Worm (Caenorhabditis elegans) whole organism, L3 larva: ENCODE measurements around the gene ced-11.
A peak's percentile ranks its signal among the peaks of the same experiment; 100 is the strongest.

Experiments used
- R02D3.7 ChIP-seq: fragments of 150-350 bp; optimal IDR thresholded peaks from 2 replicates; lab custom pipeline; 2014; ENCODE audit warnings: missing biosample characterization, missing genetic modification characterization
- ZK546.5 ChIP-seq: sonication (generic microtip); optimal IDR thresholded peaks from 2 replicates; lab custom pipeline; 2017; ENCODE audit warnings: missing biosample characterization, missing genetic modification characterization
- aly-2 ChIP-seq: fragments of 150-350 bp; optimal IDR thresholded peaks from 2 replicates; lab custom pipeline; 2014; ENCODE audit warnings: missing biosample characterization, missing genetic modification characterization
- ama-1 ChIP-seq: fragments of 150-350 bp; optimal IDR thresholded peaks from 2 replicates; lab custom pipeline; 2018
- ceh-16 ChIP-seq: sonication (generic microtip); optimal IDR thresholded peaks from 2 replicates; lab custom pipeline; 2017; ENCODE audit warnings: missing biosample characterization, missing genetic modification characterization
- ceh-28 ChIP-seq: fragments of 150-350 bp; optimal IDR thresholded peaks from 2 replicates; lab custom pipeline; 2014; ENCODE audit warnings: missing biosample characterization, missing genetic modification reagents, missing genetic modification characterization
- ceh-82 ChIP-seq: fragments of 150-350 bp; optimal IDR thresholded peaks from 2 replicates; lab custom pipeline; 2014; ENCODE audit warnings: missing biosample characterization, missing genetic modification characterization
- daf-12 ChIP-seq: fragments of 150-350 bp; optimal IDR thresholded peaks from 2 replicates; lab custom pipeline; 2014; ENCODE audit warnings: missing biosample characterization, missing genetic modification reagents, missing genetic modification characterization
- egl-27 ChIP-seq: sonication (generic microtip); optimal IDR thresholded peaks from 4 replicates; lab custom pipeline; 2017; ENCODE audit warnings: missing biosample characterization, missing genetic modification reagents, missing genetic modification characterization
- egl-5 ChIP-seq: fragments of 150-350 bp; optimal IDR thresholded peaks from 2 replicates; lab custom pipeline; 2017; ENCODE audit warnings: missing biosample characterization, missing genetic modification reagents, missing genetic modification characterization, inconsistent platforms
- elt-1 ChIP-seq: fragments of 150-350 bp; optimal IDR thresholded peaks from 2 replicates; lab custom pipeline; 2014; ENCODE audit warnings: missing biosample characterization, missing genetic modification characterization
- elt-2 ChIP-seq: sonication (generic microtip); optimal IDR thresholded peaks from 2 replicates; lab custom pipeline; 2016; ENCODE audit warnings: missing genetic modification reagents, mild to moderate bottlenecking, missing genetic modification characterization, missing compliant biosample characterization
- elt-3 ChIP-seq, 3 experiments: fragments of 150-350 bp in 1 of 3; sonication (generic microtip) in 2 of 3; optimal IDR thresholded peaks; 2 replicates in 2 of 3; 4 replicates in 1 of 3; lab custom pipeline; 2014 to 2017; ENCODE audit warnings: missing biosample characterization in 3 of 3, missing genetic modification characterization in 3 of 3
- fkh-10 ChIP-seq: sonication (generic microtip); optimal IDR thresholded peaks from 2 replicates; lab custom pipeline; 2017; ENCODE audit warnings: missing biosample characterization, missing genetic modification reagents, missing genetic modification characterization
- fkh-2 ChIP-seq: fragments of 150-350 bp; optimal IDR thresholded peaks from 2 replicates; lab custom pipeline; 2014; ENCODE audit warnings: missing biosample characterization, missing genetic modification reagents, missing genetic modification characterization
- jun-1 ChIP-seq: fragments of 150-350 bp; optimal IDR thresholded peaks from 2 replicates; lab custom pipeline; 2014; ENCODE audit warnings: missing biosample characterization, missing genetic modification reagents, missing genetic modification characterization
- lin-15B ChIP-seq: fragments of 150-350 bp; optimal IDR thresholded peaks from 2 replicates; lab custom pipeline; 2014; ENCODE audit warnings: missing biosample characterization, missing genetic modification characterization
- lsy-12 ChIP-seq: sonication (generic microtip); optimal IDR thresholded peaks from 2 replicates; lab custom pipeline; 2016; ENCODE audit warnings: mild to moderate bottlenecking, missing genetic modification characterization, missing compliant biosample characterization
- mdl-1 ChIP-seq: fragments of 150-350 bp; optimal IDR thresholded peaks from 2 replicates; lab custom pipeline; 2014; ENCODE audit warnings: missing biosample characterization, missing genetic modification characterization
- nfya-1 ChIP-seq: sonication (generic microtip); optimal IDR thresholded peaks from 2 replicates; lab custom pipeline; 2017; ENCODE audit warnings: missing genetic modification characterization, mild to moderate bottlenecking, missing compliant biosample characterization, antibody characterized with exemption, moderate library complexity; ENCODE audit not compliant: insufficient read depth
- nhr-23 ChIP-seq: fragments of 150-350 bp; optimal IDR thresholded peaks from 2 replicates; lab custom pipeline; 2014; ENCODE audit warnings: missing biosample characterization, missing genetic modification reagents, missing genetic modification characterization
- nhr-25 ChIP-seq: sonication (generic microtip); optimal IDR thresholded peaks from 2 replicates; lab custom pipeline; 2017; ENCODE audit warnings: missing biosample characterization, missing genetic modification characterization
- nhr-28 ChIP-seq: fragments of 150-350 bp; optimal IDR thresholded peaks from 2 replicates; lab custom pipeline; 2014; ENCODE audit warnings: missing biosample characterization, missing genetic modification characterization
- nhr-43 ChIP-seq: sonication (generic microtip); optimal IDR thresholded peaks from 2 replicates; lab custom pipeline; 2016; ENCODE audit warnings: mild to moderate bottlenecking, missing genetic modification characterization, missing compliant biosample characterization; ENCODE audit not compliant: poor library complexity, severe bottlenecking
- nhr-76 ChIP-seq: fragments of 150-350 bp; sonication (generic microtip); optimal IDR thresholded peaks from 5 replicates; lab custom pipeline; 2014; ENCODE audit warnings: missing biosample characterization, missing genetic modification characterization
- nhr-77 ChIP-seq: fragments of 150-350 bp; optimal IDR thresholded peaks from 2 replicates; lab custom pipeline; 2014; ENCODE audit warnings: missing biosample characterization, missing genetic modification characterization
- pha-4 ChIP-seq: fragments of 150-350 bp; optimal IDR thresholded peaks from 2 replicates; lab custom pipeline; 2014; ENCODE audit warnings: missing biosample characterization, missing genetic modification reagents, missing genetic modification characterization
- pqm-1 ChIP-seq: fragments of 150-350 bp; optimal IDR thresholded peaks from 2 replicates; lab custom pipeline; 2017; ENCODE audit warnings: missing biosample characterization, missing genetic modification characterization, inconsistent platforms
- sea-2 ChIP-seq: fragments of 150-350 bp; sonication (generic microtip); optimal IDR thresholded peaks from 4 replicates; lab custom pipeline; 2014; ENCODE audit warnings: missing biosample characterization, missing genetic modification reagents, missing genetic modification characterization
- skn-1 ChIP-seq: fragments of 150-350 bp; optimal IDR thresholded peaks from 2 replicates; lab custom pipeline; 2014; ENCODE audit warnings: missing biosample characterization, missing genetic modification characterization
- tbx-2 ChIP-seq: sonication (generic microtip); optimal IDR thresholded peaks from 2 replicates; lab custom pipeline; 2016; ENCODE audit warnings: mild to moderate bottlenecking, missing genetic modification characterization, missing compliant biosample characterization
- zag-1 ChIP-seq: fragments of 150-350 bp; optimal IDR thresholded peaks from 2 replicates; lab custom pipeline; 2014; ENCODE audit warnings: missing biosample characterization, missing genetic modification characterization
- ztf-4 ChIP-seq: fragments of 150-350 bp; optimal IDR thresholded peaks from 2 replicates; lab custom pipeline; 2014; ENCODE audit warnings: missing biosample characterization, missing genetic modification characterization

Gene ced-11

ce11 chrIII:9151782-9152181, 32.4 kb downstream of the ced-11 start:
- no peak for TF ChIP-seq ZK546.5 (tag; lab: Kevin White, UChicago)
- peak; percentile 52 for TF ChIP-seq nfya-1 (tag; lab: Kevin White, UChicago)
- TF ChIP-seq, all 47 proteins: peak for 1

ce11 chrIII:9152950-9153349, 33.6 kb downstream of the ced-11 start:
- no peak for TF ChIP-seq mdl-1 (tag; lab: Kevin White, UChicago)
- TF ChIP-seq fkh-10 = no peak
- TF ChIP-seq fkh-2 (tag; lab: Kevin White, UChicago) = no peak
- TF ChIP-seq pqm-1 = no peak

DNA sequence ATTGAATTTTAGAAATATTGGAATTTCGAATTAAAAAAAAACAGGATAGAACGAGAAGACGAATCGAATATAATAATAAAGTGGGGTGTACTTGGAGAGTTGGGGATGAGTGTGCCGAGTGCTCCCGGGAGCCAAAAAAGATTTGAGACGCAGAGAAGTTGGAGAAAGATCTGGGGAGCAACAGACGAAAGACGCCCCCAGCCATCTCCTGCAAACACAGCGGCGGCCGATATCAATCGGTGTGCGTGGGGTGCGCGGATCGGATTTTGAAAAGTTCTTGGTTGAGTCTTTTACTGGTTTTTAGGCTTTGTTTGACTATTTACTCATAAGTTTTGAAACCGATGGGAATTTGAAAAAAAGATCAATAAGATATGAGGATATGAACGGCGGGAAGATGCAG, 34.5 kb downstream of the ced-11 start, which contains the start of gene nhl-1:
nhl-1 (minus strand) TSS at position 101 of the 400 bp plus-strand sequence.
- TF ChIP-seq jun-1 (tag; lab: Kevin White, UChicago) (no peak), skn-1 (no peak), elt-3 (tag; optimal IDR thresholded peaks at IDR 0.05; lab: Kevin White, UChicago) (no peak), nhr-28 (tag; lab: Kevin White, UChicago) (no peak), lsy-12 (tag; lab: Kevin White, UChicago) (no peak)

- TF ChIP-seq ztf-4 (tag; lab: Kevin White, UChicago) (no peak), sea-2 (no peak), nhr-77 (no peak), mdl-1 (tag; lab: Kevin White, UChicago) (no peak), pha-4 (no peak), fkh-10 (no peak), fkh-2 (tag; lab: Kevin White, UChicago) (no peak), nhr-23 (tag; lab: Kevin White, UChicago) (no peak), egl-27 (no peak)
Observed at ce11 chrIII:9154766-9155165, 35.4 kb downstream of the ced-11 start, which contains the start of gene irld-34. Gene irld-34 (plus strand): TSS chrIII:9155066.

DNA sequence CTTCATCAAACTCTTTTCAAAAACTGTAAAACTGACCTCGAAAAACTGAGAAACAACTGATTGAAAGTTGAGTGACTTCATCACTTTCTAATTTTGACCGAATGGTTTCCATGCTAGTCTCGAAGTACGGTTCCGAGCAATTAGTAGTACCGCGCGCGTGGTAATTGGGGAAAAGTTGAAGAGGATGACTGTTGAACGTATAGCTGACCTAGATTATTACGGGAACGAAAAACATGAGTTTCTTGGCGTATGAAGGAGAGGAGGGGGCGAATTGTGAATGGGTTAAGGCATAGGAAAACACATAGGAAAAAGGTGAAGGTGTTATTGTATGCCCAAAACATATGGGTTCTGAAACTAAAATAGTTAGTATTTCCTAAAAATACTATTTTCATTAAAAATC, 42.2 kb downstream of the ced-11 start, which contains the start of gene ptr-9:
ptr-9 (minus strand) TSS at position 101 of the 400 bp plus-strand sequence.
- TF ChIP-seq elt-1 = no peak
- TF ChIP-seq nfya-1 (tag; lab: Kevin White, UChicago) = no peak
- TF ChIP-seq ama-1 (lab: Kevin White, UChicago) = no peak
- TF ChIP-seq pha-4 = no peak
- TF ChIP-seq skn-1 = no peak
- TF ChIP-seq tbx-2 (tag; lab: Kevin White, UChicago) = no peak
- no peak for TF ChIP-seq elt-2 (tag; lab: Kevin White, UChicago)
- TF ChIP-seq lsy-12 (tag; lab: Kevin White, UChicago) = no peak
- no peak for TF ChIP-seq egl-5
- no peak for TF ChIP-seq ceh-82 (tag; lab: Kevin White, UChicago)
- TF ChIP-seq lin-15B = no peak

ce11 chrIII:9162634-9163118, 43.3 kb downstream of the ced-11 start, which contains the start of gene dgk-3:
Gene dgk-3 (plus strand): TSS chrIII:9163068.
- TF ChIP-seq elt-3 (tag; optimal IDR thresholded peaks at IDR 0.05; lab: Kevin White, UChicago) (no peak), jun-1 (tag; lab: Kevin White, UChicago) (no peak)

ce11 chrIII:9172702-9173101, 53.3 kb downstream of the ced-11 start, which contains the start of gene ina-1:
Gene ina-1 (minus strand): TSS chrIII:9172802.
- TF ChIP-seq nhr-25 (no peak), tbx-2 (tag; lab: Kevin White, UChicago) (no peak), mdl-1 (tag; lab: Kevin White, UChicago) (no peak), elt-3 (tag; optimal IDR thresholded peaks at IDR 0.05; lab: Kevin White, UChicago) (no peak), nhr-76 (tag; lab: Kevin White, UChicago) (no peak), ceh-16 (tag; lab: Kevin White, UChicago) (no peak), nhr-23 (tag; lab: Kevin White, UChicago) (no peak), sea-2 (no peak), zag-1 (tag; lab: Kevin White, UChicago) (no peak), ceh-82 (tag; lab: Kevin White, UChicago) (no peak), aly-2 (tag; lab: Kevin White, UChicago) (no peak), ztf-4 (tag; lab: Kevin White, UChicago) (no peak), R02D3.7 (tag; lab: Kevin White, UChicago) (no peak), nhr-43 (no peak), daf-12 (tag; lab: Kevin White, UChicago) (no peak), ama-1 (lab: Kevin White, UChicago) (no peak), jun-1 (tag; lab: Kevin White, UChicago) (no peak), ceh-28 (tag; lab: Kevin White, UChicago) (no peak)
